Worm (Caenorhabditis elegans): ENCODE results near the gene T28C12.15.

T28C12.15 gene

DNA sequence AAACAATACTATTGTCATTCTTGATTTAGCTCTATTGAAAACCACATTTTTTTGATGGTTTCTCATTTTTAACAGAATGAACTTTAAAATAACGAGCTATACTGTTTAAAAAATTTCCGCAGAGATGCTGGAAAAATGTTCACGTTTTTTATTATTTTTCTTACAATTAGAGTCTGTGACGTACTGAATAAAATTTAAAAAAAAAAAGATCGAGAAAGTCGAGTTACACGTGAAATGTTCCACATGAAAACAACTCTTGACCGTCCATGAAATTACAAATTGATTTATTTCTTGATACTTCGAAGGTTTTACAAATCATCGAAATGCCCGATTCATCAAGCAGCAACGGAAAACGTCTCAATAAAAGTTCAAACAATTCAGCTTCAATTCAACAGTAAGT, 5.4 kb upstream of the T28C12.15 start, which contains the start of gene fbxa-202:
Gene fbxa-202 (plus strand): TSS at position 301 of the 400 bp plus-strand sequence.
- TF ChIP-seq gmeb-2 (tag; optimal IDR thresholded peaks at IDR 0.05) (no peak), dve-1 (tag; optimal IDR thresholded peaks at IDR 0.05) (no peak), ceh-14 (tag; optimal IDR thresholded peaks at IDR 0.05) (no peak), F13H6.1 (tag; optimal IDR thresholded peaks at IDR 0.05) (no peak), T23F11.4 (GFP tag; optimal IDR thresholded peaks at IDR 0.05) (no peak), sox-4 (tag; optimal IDR thresholded peaks at IDR 0.05) (no peak), hlh-8 (tag; optimal IDR thresholded peaks at IDR 0.05) (no peak), pqm-1 (tag; optimal IDR thresholded peaks at IDR 0.05) (no peak), unc-55 (GFP tag; optimal IDR thresholded peaks at IDR 0.05) (no peak), fkh-10 (GFP tag; optimal IDR thresholded peaks at IDR 0.05) (no peak), unc-3 (GFP tag; conservative IDR thresholded peaks at IDR 0.05) (no peak), unc-3 (tag; optimal IDR thresholded peaks at IDR 0.05) (no peak), pax-1 (tag; optimal IDR thresholded peaks at IDR 0.05) (no peak), ceh-19 (GFP tag; optimal IDR thresholded peaks at IDR 0.05) (no peak), ama-1 (optimal IDR thresholded peaks at IDR 0.05) (no peak), madf-2 (tag; optimal IDR thresholded peaks at IDR 0.05) (no peak), zip-5 (tag; optimal IDR thresholded peaks at IDR 0.05) (no peak), unc-42 (tag; optimal IDR thresholded peaks at IDR 0.05) (no peak), tbx-2 (tag; optimal IDR thresholded peaks at IDR 0.05) (no peak), elt-2 (tag; optimal IDR thresholded peaks at IDR 0.05) (no peak), hlh-13 (GFP tag; optimal IDR thresholded peaks at IDR 0.05) (no peak)

ce11 chrV:6326394-6326793, 4.8 kb upstream of the T28C12.15 start:
- TF ChIP-seq gmeb-2 (tag; optimal IDR thresholded peaks at IDR 0.05) = no peak
- no peak for TF ChIP-seq ama-1 (optimal IDR thresholded peaks at IDR 0.05)
- TF ChIP-seq pros-1 (tag; optimal IDR thresholded peaks at IDR 0.05) = no peak
- no peak for TF ChIP-seq pha-4 (tag; optimal IDR thresholded peaks at IDR 0.05)
- no peak for TF ChIP-seq unc-55 (GFP tag; optimal IDR thresholded peaks at IDR 0.05)
- TF ChIP-seq unc-42 (tag; optimal IDR thresholded peaks at IDR 0.05) = no peak
- TF ChIP-seq sox-4 (tag; optimal IDR thresholded peaks at IDR 0.05) = no peak
- TF ChIP-seq ceh-19 (GFP tag; optimal IDR thresholded peaks at IDR 0.05) = no peak
- TF ChIP-seq nhr-232 (tag; optimal IDR thresholded peaks at IDR 0.05) = no peak

DNA sequence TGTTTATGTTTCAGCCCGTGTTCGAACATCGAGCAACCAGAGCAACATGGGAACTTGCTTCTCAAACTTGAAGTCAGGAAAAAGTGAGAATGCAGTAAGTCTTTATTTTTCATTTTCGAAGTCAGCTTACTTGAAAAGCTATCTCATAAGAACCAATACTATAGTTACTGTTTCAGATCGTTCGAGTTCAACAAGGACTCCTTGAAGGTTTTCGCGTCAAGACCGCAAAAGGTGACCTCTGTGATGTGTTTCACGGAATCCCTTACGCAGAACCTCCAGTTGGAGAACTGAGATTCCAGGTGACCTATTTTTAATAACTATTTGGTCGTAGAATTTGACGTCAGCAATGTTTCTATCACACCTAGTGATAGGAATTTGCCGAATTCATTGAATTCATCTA, 2.0 kb upstream of the T28C12.15 start:
- TF ChIP-seq sox-2 (GFP tag; IDR thresholded peaks at IDR 0.05) (no peak), pag-3 (tag; optimal IDR thresholded peaks at IDR 0.05; ENCODE audit: borderline replicate concordance) (no peak), hlh-6 (tag; optimal IDR thresholded peaks at IDR 0.05) (no peak), tbx-2 (tag; optimal IDR thresholded peaks at IDR 0.05) (no peak), madf-2 (tag; optimal IDR thresholded peaks at IDR 0.05) (no peak), pha-2 (tag; optimal IDR thresholded peaks at IDR 0.05) (no peak), ama-1 (optimal IDR thresholded peaks at IDR 0.05) (no peak), hlh-8 (tag; optimal IDR thresholded peaks at IDR 0.05) (no peak), C08G9.2 (tag; optimal IDR thresholded peaks at IDR 0.05) (no peak), sox-4 (tag; optimal IDR thresholded peaks at IDR 0.05) (no peak), ceh-34 (tag; optimal IDR thresholded peaks at IDR 0.05) (no peak), T23F11.4 (GFP tag; optimal IDR thresholded peaks at IDR 0.05) (no peak), unc-3 (GFP tag; conservative IDR thresholded peaks at IDR 0.05) (no peak), unc-3 (tag; optimal IDR thresholded peaks at IDR 0.05) (no peak), dmd-4 (tag; optimal IDR thresholded peaks at IDR 0.05; ENCODE audit: borderline replicate concordance) (no peak)

DNA sequence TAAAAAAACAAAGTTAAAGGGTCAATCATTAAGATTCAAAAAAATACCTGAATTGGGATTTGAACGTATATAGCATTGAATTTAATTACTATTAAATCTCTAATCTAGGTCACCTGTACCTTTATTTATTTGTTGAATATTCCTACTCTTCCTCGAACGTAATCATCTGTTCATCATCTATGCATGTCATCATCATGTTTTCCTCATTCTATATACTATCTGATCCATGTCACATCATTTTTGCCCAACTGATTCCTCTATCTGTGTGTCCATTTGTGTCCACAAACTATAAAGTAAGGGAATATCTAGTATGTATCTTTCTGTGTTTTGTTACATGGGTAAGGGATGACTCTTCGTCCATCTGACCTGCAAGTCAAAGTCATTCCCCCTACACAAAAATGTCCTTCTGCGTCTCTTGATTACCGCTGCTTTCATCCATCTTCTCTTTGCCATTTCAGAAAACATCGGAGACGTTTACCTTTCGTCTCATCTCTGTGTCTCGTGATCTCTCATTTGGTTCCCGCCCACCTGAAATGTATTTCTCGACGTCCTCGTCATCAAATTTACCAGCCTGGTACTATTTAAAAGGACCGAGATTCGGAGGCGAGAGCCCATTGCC, 1.3 kb upstream of the T28C12.15 start:
- TF ChIP-seq hlh-30 (tag; optimal IDR thresholded peaks at IDR 0.05; ENCODE audit: insufficient read depth) (no peak), pax-1 (tag; optimal IDR thresholded peaks at IDR 0.05) (no peak), zip-5 (tag; optimal IDR thresholded peaks at IDR 0.05) (no peak), C08G9.2 (tag; optimal IDR thresholded peaks at IDR 0.05) (no peak), ceh-14 (tag; optimal IDR thresholded peaks at IDR 0.05) (no peak), ceh-24 (tag; optimal IDR thresholded peaks at IDR 0.05) (no peak), sox-4 (tag; optimal IDR thresholded peaks at IDR 0.05) (no peak), che-1 (tag; optimal IDR thresholded peaks at IDR 0.05) (no peak), T23F11.4 (GFP tag; optimal IDR thresholded peaks at IDR 0.05) (no peak), ama-1 (optimal IDR thresholded peaks at IDR 0.05) (no peak), pros-1 (tag; optimal IDR thresholded peaks at IDR 0.05) (no peak), unc-55 (GFP tag; optimal IDR thresholded peaks at IDR 0.05) (no peak), K02D7.2 (tag; optimal IDR thresholded peaks at IDR 0.05) (no peak), nfya-1 (tag; optimal IDR thresholded peaks at IDR 0.05) (no peak), ref-2 (tag; optimal IDR thresholded peaks at IDR 0.05) (no peak), fkh-10 (GFP tag; optimal IDR thresholded peaks at IDR 0.05) (no peak), ceh-31 (tag; optimal IDR thresholded peaks at IDR 0.05) (no peak), ceh-34 (tag; optimal IDR thresholded peaks at IDR 0.05) (no peak), ttx-3 (tag; optimal IDR thresholded peaks at IDR 0.05) (no peak)
